Worm (Caenorhabditis elegans) whole organism, young adult: ENCODE data around the gene F10E9.3.

ENCODE experiments used
- B0261.1 ChIP-seq: sonication (generic microtip); optimal IDR thresholded peaks from 2 replicates; lab custom pipeline; 2016; ENCODE audit warnings: mild to moderate bottlenecking, missing genetic modification characterization, moderate library complexity, missing compliant biosample characterization
- D2030.7 ChIP-seq: fragments of 200-800 bp; sonication (Bioruptor generic); IDR thresholded peaks from 2 replicates; pipeline ENCODE4 v1.3.6; 2022; ENCODE audit warnings: missing genetic modification reagents, missing genetic modification characterization, missing compliant biosample characterization
- F23B12.7 ChIP-seq: sonication (generic microtip); optimal IDR thresholded peaks from 2 replicates; lab custom pipeline; 2017; ENCODE audit warnings: missing genetic modification characterization, mild to moderate bottlenecking, missing compliant biosample characterization, antibody characterized with exemption, moderate library complexity; ENCODE audit not compliant: insufficient read depth
- F33H1.4 ChIP-seq: fragments of 200-800 bp; sonication (Bioruptor generic); IDR thresholded peaks from 2 replicates; pipeline ENCODE4 v1.3.6; 2022; ENCODE audit warnings: missing genetic modification reagents, missing genetic modification characterization, missing compliant biosample characterization
- F55B11.4 ChIP-seq: sonication (generic microtip); optimal IDR thresholded peaks from 2 replicates; lab custom pipeline; 2016; ENCODE audit warnings: missing compliant biosample characterization, missing genetic modification characterization, borderline replicate concordance; ENCODE audit not compliant: insufficient read depth
- T07F8.4 ChIP-seq: sonication (generic microtip); optimal IDR thresholded peaks from 2 replicates; lab custom pipeline; 2016; ENCODE audit warnings: mild to moderate bottlenecking, missing genetic modification characterization, moderate library complexity, missing compliant biosample characterization
- T26A5.8 ChIP-seq: sonication (generic microtip); optimal IDR thresholded peaks from 2 replicates; lab custom pipeline; 2016; ENCODE audit warnings: missing genetic modification characterization, missing compliant biosample characterization
- Y53G8AR.9 ChIP-seq: fragments of 200-800 bp; sonication (Bioruptor generic); conservative IDR thresholded peaks from 2 replicates; pipeline ENCODE4 v1.3.6; 2022; ENCODE audit warnings: missing genetic modification reagents, missing genetic modification characterization, missing compliant biosample characterization
- Y67H2A.10 ChIP-seq: fragments of 200-800 bp; sonication (Bioruptor generic); conservative IDR thresholded peaks from 2 replicates; pipeline ENCODE4 v1.3.6; 2022; ENCODE audit warnings: missing genetic modification reagents, missing genetic modification characterization, missing compliant biosample characterization
- ZK185.1 ChIP-seq: sonication (generic microtip); optimal IDR thresholded peaks from 2 replicates; lab custom pipeline; 2016; ENCODE audit warnings: mild to moderate bottlenecking, missing genetic modification characterization, missing compliant biosample characterization; ENCODE audit not compliant: poor library complexity, severe bottlenecking
- akir-1 ChIP-seq: fragments of 200-800 bp; sonication (Bioruptor generic); optimal IDR thresholded peaks from 2 replicates; lab custom pipeline; 2018; ENCODE audit warnings: mild to moderate bottlenecking, missing genetic modification characterization, moderate library complexity, missing compliant biosample characterization
- attf-3 ChIP-seq: fragments of 200-800 bp; sonication (Bioruptor generic); conservative IDR thresholded peaks from 2 replicates; pipeline ENCODE4 v1.3.6; 2022; ENCODE audit warnings: missing genetic modification reagents, missing genetic modification characterization, missing compliant biosample characterization
- attf-6 ChIP-seq: fragments of 200-800 bp; sonication (Bioruptor generic); IDR thresholded peaks from 2 replicates; pipeline ENCODE4 v1.3.6; 2022; ENCODE audit warnings: missing genetic modification reagents, missing genetic modification characterization, missing compliant biosample characterization
- ccch-3 ChIP-seq: fragments of 200-800 bp; sonication (Bioruptor generic); optimal IDR thresholded peaks from 2 replicates; lab custom pipeline; 2018; ENCODE audit warnings: mild to moderate bottlenecking, missing genetic modification characterization, missing compliant biosample characterization
- ceh-27 ChIP-seq: fragments of 200-800 bp; sonication (Bioruptor generic); optimal IDR thresholded peaks from 2 replicates; lab custom pipeline; 2018; ENCODE audit warnings: mild to moderate bottlenecking, missing genetic modification characterization, moderate library complexity, missing compliant biosample characterization
- ekl-4 ChIP-seq: fragments of 200-800 bp; sonication (Bioruptor generic); IDR thresholded peaks from 2 replicates; pipeline ENCODE4 v1.3.6; 2022; ENCODE audit warnings: missing genetic modification reagents, missing genetic modification characterization, missing compliant biosample characterization
- gei-17 ChIP-seq: fragments of 200-800 bp; sonication (Bioruptor generic); optimal IDR thresholded peaks from 2 replicates; lab custom pipeline; 2018; ENCODE audit warnings: mild to moderate bottlenecking, missing genetic modification characterization, missing compliant biosample characterization
- him-1 ChIP-seq: sonication (generic microtip); optimal IDR thresholded peaks from 2 replicates; lab custom pipeline; 2016; ENCODE audit warnings: missing genotype, missing genetic modification reagents, missing genetic modification characterization, missing compliant biosample characterization
- hmg-1.2 ChIP-seq: fragments of 200-800 bp; sonication (Bioruptor generic); IDR thresholded peaks from 2 replicates; pipeline ENCODE4 v1.3.6; 2022; ENCODE audit warnings: missing genetic modification reagents, missing genetic modification characterization, missing compliant biosample characterization
- hsf-1 ChIP-seq: fragments of 200-800 bp; sonication (Bioruptor generic); IDR thresholded peaks from 2 replicates; pipeline ENCODE4 v1.3.6; 2022; ENCODE audit warnings: missing genetic modification reagents, missing genetic modification characterization, missing compliant biosample characterization
- let-526 ChIP-seq: fragments of 200-800 bp; sonication (Bioruptor generic); IDR thresholded peaks from 2 replicates; pipeline ENCODE4 v1.3.6; 2022; ENCODE audit warnings: missing genetic modification reagents, missing genetic modification characterization, missing compliant biosample characterization
- lir-1 ChIP-seq: fragments of 200-800 bp; sonication (Bioruptor generic); conservative IDR thresholded peaks from 2 replicates; pipeline ENCODE4 v1.3.6; 2022; ENCODE audit warnings: missing genetic modification reagents, missing genetic modification characterization, missing compliant biosample characterization
- lsl-1 ChIP-seq: fragments of 200-800 bp; sonication (Bioruptor generic); optimal IDR thresholded peaks from 2 replicates; lab custom pipeline; 2018; ENCODE audit warnings: mild to moderate bottlenecking, missing genetic modification characterization, moderate library complexity, missing compliant biosample characterization
- lsy-27 ChIP-seq: sonication (generic microtip); optimal IDR thresholded peaks from 2 replicates; lab custom pipeline; 2017; ENCODE audit warnings: missing genetic modification characterization, mild to moderate bottlenecking, missing compliant biosample characterization, antibody characterized with exemption, missing genotype, borderline replicate concordance; ENCODE audit not compliant: insufficient read depth
- madf-3 ChIP-seq: fragments of 200-800 bp; sonication (Bioruptor generic); IDR thresholded peaks from 2 replicates; pipeline ENCODE4 v1.3.6; 2022; ENCODE audit warnings: missing genetic modification reagents, missing genetic modification characterization, missing compliant biosample characterization
- rec-8 ChIP-seq, 2 experiments: sonication (generic microtip); optimal IDR thresholded peaks; 2 replicates each; lab custom pipeline; 2016; ENCODE audit warnings: mild to moderate bottlenecking in 2 of 2, missing genetic modification characterization in 2 of 2, missing genetic modification reagents in 2 of 2, missing genotype in 2 of 2, missing biosample characterization in 1 of 2, missing compliant biosample characterization in 1 of 2, moderate library complexity in 1 of 2
- rpc-1 ChIP-seq, 2 experiments: fragments of 150-350 bp in 1 of 2; sonication (generic microtip) in 1 of 2; optimal IDR thresholded peaks; 2 replicates each; lab custom pipeline; 2014 to 2018; ENCODE audit warnings: missing biosample characterization in 1 of 2, missing genetic modification characterization in 1 of 2, missing genetic modification reagents in 1 of 2, missing genotype in 1 of 2
- sdz-38 ChIP-seq: sonication (generic microtip); optimal IDR thresholded peaks from 2 replicates; lab custom pipeline; 2016; ENCODE audit warnings: missing genotype, missing genetic modification characterization, missing compliant biosample characterization
- tlf-1 ChIP-seq: fragments of 200-800 bp; sonication (Bioruptor generic); optimal IDR thresholded peaks from 2 replicates; lab custom pipeline; 2018; ENCODE audit warnings: mild to moderate bottlenecking, missing genetic modification characterization, missing compliant biosample characterization
- unc-130 ChIP-seq: sonication (generic microtip); optimal IDR thresholded peaks from 2 replicates; lab custom pipeline; 2016; ENCODE audit warnings: missing genetic modification reagents, missing genetic modification characterization, missing compliant biosample characterization
- ztf-18 ChIP-seq: sonication (generic microtip); optimal IDR thresholded peaks from 2 replicates; lab custom pipeline; 2016; ENCODE audit warnings: missing genotype, mild to moderate bottlenecking, missing genetic modification characterization, missing compliant biosample characterization
- ztf-6 ChIP-seq: fragments of 200-800 bp; sonication (Bioruptor generic); IDR thresholded peaks from 2 replicates; pipeline ENCODE4 v1.3.6; 2022; ENCODE audit warnings: missing genetic modification reagents, missing genetic modification characterization, missing compliant biosample characterization

Gene F10E9.3

DNA sequence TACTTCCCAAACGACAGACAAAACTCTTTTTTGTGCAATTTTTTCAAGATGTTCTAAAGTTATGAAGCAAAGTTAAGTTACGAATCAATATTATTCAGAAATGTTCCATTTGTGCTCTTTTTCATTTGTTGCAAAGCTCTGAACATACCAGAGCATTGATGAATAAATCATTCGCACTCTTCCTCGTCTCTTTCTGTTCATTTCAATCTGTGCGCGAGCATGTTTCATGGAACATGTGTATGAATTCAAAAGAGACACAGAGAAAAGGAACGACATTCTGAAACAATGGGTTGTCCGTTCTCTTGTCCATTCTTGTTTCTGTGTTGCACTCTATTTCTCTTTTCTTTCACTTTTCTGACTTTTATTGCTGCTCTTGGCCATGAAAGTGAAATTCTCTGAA is 30.5 kb upstream of the F10E9.3 start:
- TF ChIP-seq unc-130 (no peak), him-1 (tag; lab: Kevin White, UChicago) (no peak), F23B12.7 (tag; lab: Kevin White, UChicago) (no peak), lir-1 (GFP tag; lab: Robert Waterston, UW) (no peak), ZK185.1 (no peak), akir-1 (GFP tag; lab: Kevin White, UChicago) (no peak), ccch-3 (GFP tag; lab: Kevin White, UChicago) (no peak), D2030.7 (GFP tag; lab: Robert Waterston, UW) (no peak), F33H1.4 (GFP tag; lab: Robert Waterston, UW) (no peak), attf-6 (GFP tag; lab: Robert Waterston, UW) (no peak), sdz-38 (tag; lab: Kevin White, UChicago) (no peak), tlf-1 (GFP tag; lab: Kevin White, UChicago) (no peak), attf-3 (GFP tag; lab: Robert Waterston, UW) (no peak), hsf-1 (GFP tag; lab: Robert Waterston, UW) (no peak), T26A5.8 (no peak), Y53G8AR.9 (GFP tag; lab: Robert Waterston, UW) (no peak), hmg-1.2 (GFP tag; lab: Robert Waterston, UW) (no peak)

DNA sequence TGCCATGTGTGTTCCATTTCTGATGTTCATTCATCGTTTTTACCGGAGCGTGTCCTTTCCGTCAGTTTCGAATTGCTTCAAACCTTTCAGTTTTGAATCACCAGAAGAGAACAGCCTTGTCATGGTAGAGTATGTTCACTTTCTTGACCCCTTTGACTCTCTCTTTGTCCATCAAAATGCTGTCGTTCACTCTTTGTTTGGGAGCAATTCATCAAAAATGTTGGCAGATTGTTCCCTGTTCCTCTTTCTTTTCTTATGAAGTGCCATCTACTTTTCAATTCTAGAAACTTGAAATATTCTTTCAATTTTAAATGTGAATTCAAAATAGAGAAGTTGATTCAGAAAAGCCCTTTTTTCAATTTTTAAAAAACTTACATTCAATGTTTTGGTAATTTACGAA is 29.5 kb upstream of the F10E9.3 start:
- TF ChIP-seq rpc-1 (optimal IDR thresholded peaks at IDR 0.05; lab: Kevin White, UChicago) = no peak
- TF ChIP-seq rpc-1 (tag; optimal IDR thresholded peaks at IDR 0.05; lab: Kevin White, UChicago) = no peak
- TF ChIP-seq, all 124 proteins: peak for 0

DNA sequence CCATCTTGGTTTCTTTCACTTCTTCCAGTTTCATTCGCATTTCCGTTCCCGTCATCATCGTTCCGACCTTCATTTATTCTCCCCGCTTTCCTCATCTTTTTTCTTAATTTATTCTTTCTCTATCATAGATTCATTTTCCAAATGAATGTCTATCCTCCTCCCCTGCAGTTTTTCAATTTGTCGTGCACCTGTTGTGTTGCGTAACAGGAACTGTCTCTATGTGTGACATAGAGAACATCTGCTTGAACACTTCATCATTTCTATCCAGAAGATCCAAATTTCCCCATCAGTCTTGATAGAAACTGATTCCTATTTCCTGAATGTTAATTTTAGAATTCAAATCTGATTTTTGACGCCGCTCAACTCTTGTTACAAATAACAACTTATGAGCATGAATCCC is 27.3 kb upstream of the F10E9.3 start:
- TF ChIP-seq ztf-6 (GFP tag; lab: Robert Waterston, UW) (no peak), Y53G8AR.9 (GFP tag; lab: Robert Waterston, UW) (no peak), ekl-4 (GFP tag; lab: Robert Waterston, UW) (no peak), T07F8.4 (tag; lab: Kevin White, UChicago) (no peak), ccch-3 (GFP tag; lab: Kevin White, UChicago) (no peak), let-526 (GFP tag; lab: Robert Waterston, UW) (no peak), lsy-27 (tag; lab: Kevin White, UChicago) (no peak), B0261.1 (tag; lab: Kevin White, UChicago) (no peak), lir-1 (GFP tag; lab: Robert Waterston, UW) (no peak), D2030.7 (GFP tag; lab: Robert Waterston, UW) (no peak), Y67H2A.10 (GFP tag; lab: Robert Waterston, UW) (no peak), F55B11.4 (tag; lab: Kevin White, UChicago) (no peak), ZK185.1 (no peak), madf-3 (GFP tag; lab: Robert Waterston, UW) (no peak), rec-8 (tag; optimal IDR thresholded peaks at IDR 0.05; lab: Kevin White, UChicago) (no peak), gei-17 (GFP tag; lab: Kevin White, UChicago) (no peak), ztf-18 (tag; lab: Kevin White, UChicago) (no peak)

DNA sequence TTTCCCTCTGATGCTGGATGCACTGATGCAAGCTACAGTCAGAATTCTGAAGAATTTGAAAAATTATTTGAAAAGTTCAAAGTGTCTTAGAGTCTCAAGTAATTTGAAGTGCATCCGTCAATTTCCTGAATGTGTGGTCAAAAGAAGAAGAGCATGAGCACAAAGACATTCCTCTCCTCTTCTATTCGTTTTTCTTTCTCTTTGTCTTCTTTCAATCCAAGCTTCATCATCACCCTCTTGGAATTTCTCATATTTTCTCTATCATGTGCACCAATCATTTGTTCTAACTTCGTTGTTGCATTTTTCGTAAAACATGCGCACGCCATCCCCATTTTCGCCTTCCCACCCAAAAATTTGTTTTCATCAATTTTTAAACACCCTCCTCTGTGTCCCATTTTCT is 24.8 kb upstream of the F10E9.3 start:
- no peak for TF ChIP-seq lsl-1 (GFP tag; lab: Kevin White, UChicago)
- peak; percentile 18 for TF ChIP-seq ceh-27 (GFP tag; lab: Kevin White, UChicago)
- TF ChIP-seq, all 124 proteins: peak for 1
